Fruit fly (Drosophila melanogaster) whole organism, larva: ENCODE results near the gene CG33272.

Source experiments
- noc ChIP-seq: fragments of 200-800 bp; sonication (Bioruptor generic); optimal IDR thresholded peaks from 3 replicates; lab custom pipeline; 2019; ENCODE audit warnings: missing biosample characterization, mild to moderate bottlenecking, missing genetic modification characterization, moderate library complexity

The CG33272 gene

dm6 chr3L:11523286-11523685 lies 12.9 kb upstream of the CG33272 start:
- no peak for TF ChIP-seq noc (tag; lab: Kevin White, UChicago)

dm6 chr3L:11522613-11523012 lies 12.2 kb upstream of the CG33272 start, which contains the start of the genes CG11714 and Fuca:
Gene CG11714 (minus strand): TSS chr3L:11522713.
Gene Fuca (minus strand): TSS chr3L:11522713.
- no peak for TF ChIP-seq noc (tag; lab: Kevin White, UChicago)

DNA sequence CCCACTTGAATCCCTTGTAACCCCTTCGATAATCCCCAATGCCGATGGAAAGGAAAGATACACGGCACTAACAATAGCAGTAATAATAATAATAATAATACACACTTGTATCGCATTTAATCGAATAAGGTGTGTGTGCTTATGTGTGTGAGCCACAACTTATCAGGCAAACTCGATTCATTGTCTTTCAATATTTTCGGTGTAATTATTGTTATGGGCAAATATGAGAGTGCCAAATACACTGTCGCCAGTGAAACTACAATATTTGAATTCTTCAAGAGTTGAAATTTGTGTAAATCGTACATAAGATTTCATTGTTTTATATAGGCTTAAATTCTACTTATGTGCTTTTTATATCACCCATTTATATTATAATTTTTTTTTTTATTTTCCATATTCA lies 5.8 kb upstream of the CG33272 start:
- no peak for TF ChIP-seq noc (tag; lab: Kevin White, UChicago)

dm6 chr3L:11515349-11516079 lies 5.1 kb upstream of the CG33272 start:
- TF ChIP-seq noc (tag; lab: Kevin White, UChicago): peak; percentile 6

- TF ChIP-seq noc (tag; lab: Kevin White, UChicago): no peak
Measured at dm6 chr3L:11513405-11513804, 3.0 kb upstream of the CG33272 start, which contains the start of gene CG7512. Gene CG7512 (plus strand): TSS chr3L:11513705.

DNA sequence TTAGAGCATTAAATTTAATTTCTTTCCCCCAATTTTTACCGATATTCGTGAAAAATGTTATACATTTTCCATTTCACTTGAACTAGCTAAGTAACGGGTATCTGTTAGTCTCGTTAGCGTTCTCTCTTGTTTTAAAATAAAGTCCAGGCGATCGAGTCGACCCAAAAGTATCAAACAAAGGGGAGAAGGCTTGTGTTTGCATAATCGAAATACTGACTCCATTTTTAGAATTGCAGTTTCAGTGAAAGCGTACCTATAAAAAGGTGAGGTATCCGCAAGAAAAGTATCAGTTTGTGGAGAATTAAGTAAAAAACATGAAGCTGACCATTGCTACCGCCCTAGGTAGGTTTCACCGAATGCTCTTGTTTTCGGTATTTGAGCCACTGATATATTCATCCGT lies 1.5 kb upstream of the CG33272 start, which contains the start of gene Sgs3:
Gene Sgs3, plus strand, starts transcription at position 301 of the 400 bp plus-strand sequence.
- TF ChIP-seq noc (tag; lab: Kevin White, UChicago): no peak

- no peak for TF ChIP-seq noc (tag; lab: Kevin White, UChicago)
Measured at dm6 chr3L:11511243-11511642, 854 bp upstream of the CG33272 start.

DNA sequence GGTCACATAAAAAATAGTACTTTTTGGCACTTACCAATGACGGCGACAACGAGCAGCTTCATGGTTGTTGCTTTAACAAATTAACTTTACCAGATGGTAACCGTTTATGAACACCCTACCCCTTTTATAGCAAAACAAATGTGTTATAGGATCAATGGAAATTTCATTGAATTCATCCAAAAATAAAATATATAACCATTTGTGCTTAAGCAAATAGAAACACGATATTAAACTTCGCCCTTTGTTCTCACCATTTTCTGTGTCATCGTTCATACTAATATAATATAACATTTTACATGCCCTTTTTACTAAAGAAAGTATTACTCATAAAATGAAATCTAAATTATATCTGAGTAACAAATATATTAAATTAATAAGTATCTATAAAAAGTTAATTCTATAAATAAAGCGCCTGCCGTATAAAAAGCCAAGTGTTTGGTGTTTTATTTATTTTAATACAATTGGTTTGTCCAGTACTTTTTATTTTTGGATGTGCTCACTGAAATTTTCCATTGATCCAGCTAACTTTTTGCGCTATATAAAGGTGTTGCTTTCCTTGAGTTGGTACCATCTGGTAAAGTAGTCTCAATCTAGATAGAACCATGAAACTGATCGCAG lies 986 bp downstream of the CG33272 start, which contains the start of the genes Sgs8 and Sgs7:
Gene Sgs8, minus strand, starts transcription at position 101 of the 618 bp plus-strand sequence.
Gene Sgs7, plus strand, starts transcription at position 568 of the 618 bp plus-strand sequence.
- no peak for TF ChIP-seq noc (tag; lab: Kevin White, UChicago)

- TF ChIP-seq noc (tag; lab: Kevin White, UChicago): no peak
Measured at dm6 chr3L:11508337-11508736, 2.1 kb downstream of the CG33272 start, which contains the start of gene CG33500. Gene CG33500 (plus strand): TSS chr3L:11508637.

DNA sequence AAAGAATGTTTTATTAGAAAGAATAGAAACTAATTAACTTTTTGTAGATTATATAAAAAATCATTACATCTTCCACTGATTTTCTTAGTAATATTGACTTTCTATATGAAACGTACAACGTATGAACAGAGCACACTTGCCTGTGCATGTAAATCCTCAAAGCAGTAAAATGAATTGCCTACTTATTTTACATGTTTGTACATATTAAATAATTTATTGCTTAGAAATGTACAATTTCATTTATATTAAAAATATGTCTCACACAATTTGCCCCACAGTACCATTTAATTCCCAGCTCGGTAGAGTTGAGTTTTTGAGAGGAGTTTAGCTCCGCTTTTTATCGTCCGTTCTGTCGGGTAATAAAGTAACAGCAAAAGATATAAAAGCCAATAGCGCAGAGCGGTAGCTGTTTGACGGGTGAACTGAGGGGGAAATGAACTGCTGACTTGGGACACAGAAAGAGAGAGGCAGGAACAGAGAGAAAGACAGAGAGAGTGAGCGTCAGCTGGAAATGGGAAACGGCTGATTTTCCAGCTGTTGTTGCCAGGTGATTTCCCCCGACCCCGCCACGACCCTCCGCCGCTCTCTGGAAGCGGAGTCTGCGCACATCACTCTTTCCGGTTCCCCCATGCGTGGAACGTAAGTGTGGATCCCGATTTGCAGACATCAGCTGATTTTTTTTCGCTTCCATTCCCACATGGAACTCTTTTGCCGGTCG lies 17.1 kb downstream of the CG33272 start:
- TF ChIP-seq noc (tag; lab: Kevin White, UChicago): no peak

DNA sequence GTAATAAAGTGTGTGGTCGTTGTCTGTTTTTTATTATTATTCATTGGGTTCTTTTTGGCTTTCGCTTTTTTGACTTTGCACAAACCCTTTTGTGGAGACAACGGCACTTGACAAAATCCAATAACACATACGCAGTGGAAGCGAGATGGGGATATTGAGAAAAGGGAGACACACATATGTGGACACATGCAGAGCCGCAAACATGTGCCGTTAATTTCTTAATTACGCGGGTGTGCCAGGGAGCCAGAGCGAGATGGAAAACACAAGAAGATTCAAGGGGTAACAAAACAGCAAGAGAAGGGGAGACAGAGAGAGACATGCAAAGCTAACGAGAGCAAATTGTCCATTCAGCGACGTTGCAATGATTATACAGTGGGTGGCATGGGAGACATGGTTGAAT lies 17.9 kb downstream of the CG33272 start:
- TF ChIP-seq noc (tag; lab: Kevin White, UChicago): peak; percentile 2

- TF ChIP-seq noc (tag; lab: Kevin White, UChicago): no peak
Measured at dm6 chr3L:11491874-11492268, 18.5 kb downstream of the CG33272 start.

DNA sequence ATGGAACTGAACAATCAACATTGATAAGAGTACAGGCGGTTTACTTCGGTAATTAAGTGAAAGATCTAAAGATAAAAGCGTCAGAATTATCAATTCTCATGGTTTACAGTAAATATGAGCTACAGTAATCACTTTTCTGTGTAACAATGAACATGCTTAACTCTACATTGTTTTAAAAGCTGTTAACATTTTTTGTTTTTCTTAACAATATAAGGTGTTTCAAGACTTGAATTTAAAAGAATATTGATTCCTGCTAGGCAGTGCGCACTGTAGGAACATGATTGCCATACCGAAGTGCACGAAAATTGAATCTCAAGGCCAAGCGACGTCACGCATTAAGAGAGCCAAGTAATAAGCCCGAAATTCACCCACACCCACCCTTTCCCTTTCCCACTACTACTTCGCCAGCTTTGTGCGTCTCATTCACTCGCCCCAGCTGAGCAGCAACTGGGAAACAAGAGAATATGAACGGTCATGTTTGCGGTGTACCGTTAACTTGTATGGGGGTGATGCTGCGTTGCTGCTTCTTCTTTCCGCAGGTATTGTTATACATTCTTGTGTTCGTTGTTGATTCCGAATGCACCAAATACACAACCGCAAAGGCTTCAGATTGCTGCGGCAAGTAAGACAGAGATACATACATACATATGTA lies 19.0 kb downstream of the CG33272 start:
- peak; percentile 91 for TF ChIP-seq noc (tag; lab: Kevin White, UChicago)

DNA sequence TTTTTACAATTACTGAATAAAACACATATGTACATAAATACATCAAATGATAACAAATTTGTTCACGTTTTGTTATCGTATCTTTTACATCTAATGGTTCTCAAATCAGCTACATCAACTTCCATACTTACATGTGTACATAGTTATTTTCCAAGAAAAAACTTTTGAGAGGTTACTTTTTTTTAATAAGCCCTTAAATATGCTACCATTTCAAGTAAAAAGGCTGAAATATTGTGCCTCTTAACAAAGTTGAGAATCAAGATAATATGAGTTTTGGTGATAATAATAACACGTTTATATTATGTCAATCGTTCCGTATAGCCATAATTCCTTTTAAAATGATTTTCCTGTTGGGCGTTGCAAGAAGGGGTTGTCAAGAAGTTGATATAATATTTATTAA lies 19.9 kb downstream of the CG33272 start:
- TF ChIP-seq noc (tag; lab: Kevin White, UChicago): no peak

- no peak for TF ChIP-seq noc (tag; lab: Kevin White, UChicago)
Measured at dm6 chr3L:11489489-11489888, 20.9 kb downstream of the CG33272 start.
